Fruit fly (Drosophila melanogaster) whole organism, embryonic: ENCODE data around the gene Ugt316A1.

Experiments
- Adf1 ChIP-seq: fragments of 200-800 bp; sonication (Bioruptor generic); IDR thresholded peaks from 2 replicates; pipeline ENCODE4 v1.3.6; 2022; ENCODE audit warnings: missing biosample characterization, missing genetic modification characterization
- Atf6 ChIP-seq: fragments of 200-800 bp; sonication (Bioruptor generic); IDR thresholded peaks from 2 replicates; pipeline ENCODE4 v1.3.6; 2022; ENCODE audit warnings: missing biosample characterization, missing genetic modification characterization
- Awh ChIP-seq: fragments of 200-800 bp; sonication (Bioruptor generic); IDR thresholded peaks from 2 replicates; pipeline ENCODE4, ENCODE4 v1.3.6; 2022; ENCODE audit warnings: missing biosample characterization, missing genetic modification characterization
- Bteb2 ChIP-seq: fragments of 200-800 bp; sonication (Bioruptor generic); optimal IDR thresholded peaks from 2 replicates; lab custom pipeline; 2016; ENCODE audit warnings: missing biosample characterization, missing genetic modification characterization
- CG10321 ChIP-seq: fragments of 200-800 bp; sonication (Bioruptor generic); IDR thresholded peaks from 2 replicates; pipeline ENCODE4 v1.3.6; 2022; ENCODE audit warnings: missing biosample characterization, missing genetic modification characterization
- CG10366 ChIP-seq: fragments of 200-800 bp; sonication (Bioruptor generic); IDR thresholded peaks from 2 replicates; pipeline ENCODE4 v1.3.6; 2022; ENCODE audit warnings: missing biosample characterization, missing genetic modification characterization
- CG12155 ChIP-seq: fragments of 200-800 bp; sonication (Bioruptor generic); optimal IDR thresholded peaks from 3 replicates; lab custom pipeline; 2016; ENCODE audit warnings: missing biosample characterization, missing genetic modification characterization
- CG12219 ChIP-seq: fragments of 200-800 bp; sonication (Bioruptor generic); optimal IDR thresholded peaks from 3 replicates; lab custom pipeline; 2018; ENCODE audit warnings: missing biosample characterization, mild to moderate bottlenecking, missing genetic modification characterization
- CG13287 ChIP-seq: fragments of 200-800 bp; sonication (Bioruptor generic); IDR thresholded peaks from 2 replicates; pipeline ENCODE4 v1.3.6; 2022; ENCODE audit warnings: missing biosample characterization, missing genetic modification characterization; ENCODE audit not compliant: partially characterized antibody
- CG15073 ChIP-seq: fragments of 200-800 bp; sonication (Bioruptor generic); optimal IDR thresholded peaks from 2 replicates; lab custom pipeline; 2016; ENCODE audit warnings: missing biosample characterization, missing genetic modification characterization
- CG15479 ChIP-seq: fragments of 200-800 bp; sonication (Bioruptor generic); optimal IDR thresholded peaks from 3 replicates; lab custom pipeline; 2019; ENCODE audit warnings: missing biosample characterization, mild to moderate bottlenecking, missing genetic modification characterization, moderate library complexity
- CG15696 ChIP-seq: fragments of 200-800 bp; sonication (Bioruptor generic); optimal IDR thresholded peaks from 2 replicates; lab custom pipeline; 2019; ENCODE audit warnings: missing biosample characterization, mild to moderate bottlenecking, missing genetic modification characterization, moderate library complexity
- CG17385 ChIP-seq: fragments of 200-800 bp; sonication (Bioruptor generic); optimal IDR thresholded peaks from 3 replicates; lab custom pipeline; 2018; ENCODE audit warnings: missing biosample characterization, mild to moderate bottlenecking, missing genetic modification characterization
- CG18599 ChIP-seq: fragments of 200-800 bp; sonication (Bioruptor generic); optimal IDR thresholded peaks from 3 replicates; lab custom pipeline; 2017; ENCODE audit warnings: missing biosample characterization, missing genetic modification characterization, mild to moderate bottlenecking, moderate library complexity, missing genetic modification reagents
- CG2116 ChIP-seq: fragments of 200-800 bp; sonication (Bioruptor generic); optimal IDR thresholded peaks from 3 replicates; lab custom pipeline; 2018; ENCODE audit warnings: missing biosample characterization, mild to moderate bottlenecking, missing genetic modification characterization
- CG2120 ChIP-seq: fragments of 200-800 bp; sonication (Bioruptor generic); optimal IDR thresholded peaks from 3 replicates; lab custom pipeline; 2016; ENCODE audit warnings: missing biosample characterization, missing genetic modification characterization
- CG5953 ChIP-seq: fragments of 200-800 bp; sonication (Bioruptor generic); IDR thresholded peaks from 2 replicates; pipeline ENCODE4 v1.3.6; 2022; ENCODE audit warnings: missing biosample characterization, missing genetic modification characterization
- CG9727 ChIP-seq: fragments of 200-800 bp; sonication (Bioruptor generic); optimal IDR thresholded peaks from 3 replicates; lab custom pipeline; 2017; ENCODE audit warnings: missing biosample characterization, mild to moderate bottlenecking, missing genetic modification characterization
- CG9817 ChIP-seq: fragments of 200-800 bp; sonication (Bioruptor generic); optimal IDR thresholded peaks from 2 replicates; lab custom pipeline; 2018; ENCODE audit warnings: missing biosample characterization, mild to moderate bottlenecking, missing genetic modification characterization, moderate library complexity
- Dll ChIP-seq: fragments of 200-800 bp; sonication (Bioruptor generic); IDR thresholded peaks from 4 replicates; pipeline ENCODE4 v1.3.6; 2022; ENCODE audit warnings: missing biosample characterization, missing genetic modification characterization; ENCODE audit not compliant: partially characterized antibody
- E2f1 ChIP-seq: fragments of 200-800 bp; sonication (Bioruptor generic); IDR thresholded peaks from 2 replicates; pipeline ENCODE4 v1.3.6; 2022; ENCODE audit warnings: missing biosample characterization, missing genetic modification characterization
- Elba2 ChIP-seq: fragments of 200-800 bp; sonication (Bioruptor generic); optimal IDR thresholded peaks from 3 replicates; lab custom pipeline; 2016; ENCODE audit warnings: missing biosample characterization, missing genetic modification characterization
- Hand ChIP-seq: fragments of 200-800 bp; sonication (Bioruptor generic); optimal IDR thresholded peaks from 2 replicates; lab custom pipeline; 2017; ENCODE audit warnings: mild to moderate bottlenecking, missing biosample characterization, missing genetic modification reagents, missing genetic modification characterization
- Hr3 ChIP-seq: fragments of 200-800 bp; sonication (Bioruptor generic); optimal IDR thresholded peaks from 3 replicates; lab custom pipeline; 2016; ENCODE audit warnings: missing biosample characterization, missing genetic modification characterization
- NFAT ChIP-seq: fragments of 200-800 bp; sonication (Bioruptor generic); IDR thresholded peaks from 2 replicates; pipeline ENCODE4 v1.3.6; 2022; ENCODE audit warnings: missing biosample characterization, missing genetic modification characterization
- NK7.1 ChIP-seq: fragments of 200-800 bp; sonication (Bioruptor generic); optimal IDR thresholded peaks from 3 replicates; lab custom pipeline; 2016; ENCODE audit warnings: missing biosample characterization, missing genetic modification characterization
- bsh ChIP-seq, 2 experiments: fragments of 200-800 bp; sonication (Bioruptor generic); optimal IDR thresholded peaks; 2 replicates each; lab custom pipeline; 2017 to 2018; ENCODE audit warnings: mild to moderate bottlenecking in 2 of 2, missing biosample characterization in 2 of 2, missing genetic modification characterization in 2 of 2, moderate library complexity in 1 of 2
- cato ChIP-seq: fragments of 200-800 bp; sonication (Bioruptor generic); optimal IDR thresholded peaks from 2 replicates; lab custom pipeline; 2016; ENCODE audit warnings: missing biosample characterization, missing genetic modification characterization, borderline replicate concordance
- chm ChIP-seq: fragments of 200-800 bp; sonication (Bioruptor generic); IDR thresholded peaks from 2 replicates; pipeline ENCODE4 v1.3.6; 2022; ENCODE audit warnings: missing biosample characterization, missing genetic modification characterization
- da ChIP-seq: fragments of 200-800 bp; sonication (Bioruptor generic); optimal IDR thresholded peaks from 2 replicates; lab custom pipeline; 2016; ENCODE audit warnings: missing biosample characterization, missing genetic modification characterization
- dan ChIP-seq: fragments of 200-800 bp; sonication (Bioruptor generic); IDR thresholded peaks from 2 replicates; pipeline ENCODE4 v1.3.6; 2022; ENCODE audit warnings: missing biosample characterization, missing genetic modification characterization
- dmrt11E ChIP-seq: fragments of 200-800 bp; sonication (Bioruptor generic); optimal IDR thresholded peaks from 3 replicates; lab custom pipeline; 2018; ENCODE audit warnings: missing biosample characterization, mild to moderate bottlenecking, missing genetic modification characterization, moderate library complexity
- ems ChIP-seq: fragments of 200-800 bp; sonication (Bioruptor generic); optimal IDR thresholded peaks from 3 replicates; lab custom pipeline; 2016; ENCODE audit warnings: missing biosample characterization, missing genetic modification characterization
- en ChIP-seq: fragments of 200-800 bp; sonication (Bioruptor generic); optimal IDR thresholded peaks from 2 replicates; lab custom pipeline; 2016; ENCODE audit warnings: missing biosample characterization, missing genetic modification characterization
- eve ChIP-seq, 2 experiments: fragments of >200 bp; optimal IDR thresholded peaks; 2 replicates each; lab custom pipeline; 2017; ENCODE audit warnings: missing biosample characterization in 2 of 2, missing genetic modification characterization in 2 of 2
- exex ChIP-seq: fragments of 200-800 bp; sonication (Bioruptor generic); optimal IDR thresholded peaks from 4 replicates; lab custom pipeline; 2018; ENCODE audit warnings: missing biosample characterization, mild to moderate bottlenecking, missing genetic modification characterization, moderate library complexity
- fru ChIP-seq: fragments of >200 bp; optimal IDR thresholded peaks from 2 replicates; lab custom pipeline; 2017
- gcm ChIP-seq: fragments of 200-800 bp; sonication (Bioruptor generic); optimal IDR thresholded peaks from 2 replicates; lab custom pipeline; 2019; ENCODE audit warnings: missing biosample characterization, mild to moderate bottlenecking, missing genetic modification characterization, moderate library complexity
- gfzf ChIP-seq: fragments of 200-800 bp; sonication (Bioruptor generic); optimal IDR thresholded peaks from 2 replicates; lab custom pipeline; 2016; ENCODE audit warnings: missing biosample characterization, mild to moderate bottlenecking, missing genetic modification characterization, moderate library complexity
- grn ChIP-seq: fragments of 200-800 bp; sonication (Bioruptor generic); optimal IDR thresholded peaks from 3 replicates; lab custom pipeline; 2017; ENCODE audit warnings: missing biosample characterization, missing genetic modification characterization
- gro ChIP-seq: fragments of 200-800 bp; sonication (Bioruptor generic); optimal IDR thresholded peaks from 2 replicates; lab custom pipeline; 2016; ENCODE audit warnings: missing biosample characterization, missing genetic modification characterization
- ham ChIP-seq: fragments of 200-800 bp; sonication (Bioruptor generic); IDR thresholded peaks from 2 replicates; pipeline ENCODE4 v1.3.6; 2022; ENCODE audit warnings: missing biosample characterization, missing genetic modification characterization
- kah ChIP-seq: fragments of 200-800 bp; sonication (Bioruptor generic); optimal IDR thresholded peaks from 2 replicates; lab custom pipeline; 2018; ENCODE audit warnings: missing biosample characterization, mild to moderate bottlenecking, missing genetic modification characterization
- lab ChIP-seq: fragments of 200-800 bp; sonication (Bioruptor generic); optimal IDR thresholded peaks from 3 replicates; lab custom pipeline; 2017; ENCODE audit warnings: missing biosample characterization, missing genetic modification characterization, mild to moderate bottlenecking, moderate library complexity, missing genetic modification reagents
- nerfin-1 ChIP-seq: fragments of 200-800 bp; sonication (Bioruptor generic); optimal IDR thresholded peaks from 3 replicates; lab custom pipeline; 2019; ENCODE audit warnings: missing biosample characterization, mild to moderate bottlenecking, missing genetic modification characterization, moderate library complexity
- org-1 ChIP-seq: fragments of 200-800 bp; sonication (Bioruptor generic); optimal IDR thresholded peaks from 2 replicates; lab custom pipeline; 2017; ENCODE audit warnings: missing biosample characterization, missing genetic modification characterization
- p53 ChIP-seq: fragments of 200-800 bp; sonication (Bioruptor generic); optimal IDR thresholded peaks from 2 replicates; lab custom pipeline; 2016; ENCODE audit warnings: missing biosample characterization, missing genetic modification characterization
- slbo ChIP-seq: fragments of 200-800 bp; sonication (Bioruptor generic); IDR thresholded peaks from 2 replicates; pipeline ENCODE4 v1.3.6; 2022; ENCODE audit warnings: missing biosample characterization, missing genetic modification characterization
- sr ChIP-seq: fragments of 200-800 bp; sonication (Bioruptor generic); IDR thresholded peaks from 3 replicates; pipeline ENCODE4 v1.3.6; 2022; ENCODE audit warnings: missing biosample characterization, missing genetic modification characterization
- ttk ChIP-seq: fragments of 200-800 bp; sonication (Bioruptor generic); IDR thresholded peaks from 2 replicates; pipeline ENCODE4 v2.1.2; 2022; ENCODE audit warnings: missing biosample characterization, missing genetic modification characterization

Gene Ugt316A1

dm6 chr3L:19045299-19046025 is 17.2 kb downstream of the Ugt316A1 start, which contains the start of gene nkd (continued):
- TF ChIP-seq ems (GFP tag; lab: Kevin White, UChicago) (peak; percentile 70), lab (GFP tag; lab: Kevin White, UChicago) (peak; percentile 80), Elba2 (GFP tag; lab: Kevin White, UChicago) (peak; percentile 19), CG9817 (peak; percentile 70), Dll (GFP tag; lab: Robert Waterston, UW) (peak; percentile 39; the same call in 1 of the 4 replicates), eve (GFP tag; optimal IDR thresholded peaks at IDR 0.05; lab: Kevin White, UChicago) (no peak), gro (GFP tag; lab: Kevin White, UChicago) (peak; percentile 86), CG12219 (peak; percentile 74), CG18599 (GFP tag; lab: Kevin White, UChicago) (peak; percentile 91), CG15696 (peak; percentile 85), CG2116 (GFP tag; lab: Kevin White, UChicago) (peak; percentile 66), slbo (GFP tag; lab: Robert Waterston, UW) (peak; percentile 94), CG2120 (peak; percentile 90), CG15479 (GFP tag; lab: Kevin White, UChicago) (no peak), chm (GFP tag; lab: Robert Waterston, UW) (peak; percentile 95), nerfin-1 (peak; percentile 84), CG15073 (GFP tag; lab: Kevin White, UChicago) (peak; percentile 36), CG5953 (GFP tag; lab: Robert Waterston, UW) (peak; percentile 90), gcm (GFP tag; lab: Kevin White, UChicago) (peak; percentile 97), Bteb2 (GFP tag; lab: Kevin White, UChicago) (peak; percentile 65), en (no peak), CG12155 (GFP tag; lab: Kevin White, UChicago) (peak; percentile 89), sr (GFP tag; lab: Robert Waterston, UW) (peak; percentile 54; the same call in 2 of the 3 replicates), da (GFP tag; lab: Kevin White, UChicago) (peak; percentile 36), CG9727 (peak; percentile 84), kah (peak; percentile 76), bsh (GFP tag; optimal IDR thresholded peaks at IDR 0.05; lab: Kevin White, UChicago) (peak; percentile 19 to 94), exex (peak; percentile 48), Adf1 (GFP tag; lab: Robert Waterston, UW) (peak; percentile 53; the same call in 1 of the 2 replicates), Awh (peak; percentile 94), Hand (GFP tag; lab: Kevin White, UChicago) (peak; percentile 81), gfzf (GFP tag; lab: Kevin White, UChicago) (no peak), dmrt11E (tag; lab: Kevin White, UChicago) (peak; percentile 91), ham (GFP tag; lab: Robert Waterston, UW) (no peak; the same call in 1 of the 2 replicates), ttk (GFP tag; lab: Robert Waterston, UW) (peak; percentile 87), cato (GFP tag; lab: Kevin White, UChicago) (peak; percentile 76), org-1 (peak; percentile 64), grn (GFP tag; lab: Kevin White, UChicago) (peak; percentile 76), CG10366 (GFP tag; lab: Robert Waterston, UW) (peak; percentile 90), p53 (GFP tag; lab: Kevin White, UChicago) (no peak), NFAT (peak; percentile 89), CG17385 (GFP tag; lab: Kevin White, UChicago) (peak; percentile 88), dan (GFP tag; lab: Robert Waterston, UW) (no peak), CG13287 (GFP tag; lab: Robert Waterston, UW) (peak; percentile 58; the same call in 1 of the 2 replicates), fru (no peak), E2f1 (GFP tag; lab: Robert Waterston, UW) (peak; percentile 93), Hr3 (peak; percentile 91), CG10321 (GFP tag; lab: Robert Waterston, UW) (peak; percentile 44; the same call in 1 of the 2 replicates), NK7.1 (GFP tag; lab: Kevin White, UChicago) (peak; percentile 41), Atf6 (GFP tag; lab: Robert Waterston, UW) (peak; percentile 85)
